Fruit fly (Drosophila melanogaster): Measurements from ENCODE around the gene CG31668.

Gene CG31668

DNA sequence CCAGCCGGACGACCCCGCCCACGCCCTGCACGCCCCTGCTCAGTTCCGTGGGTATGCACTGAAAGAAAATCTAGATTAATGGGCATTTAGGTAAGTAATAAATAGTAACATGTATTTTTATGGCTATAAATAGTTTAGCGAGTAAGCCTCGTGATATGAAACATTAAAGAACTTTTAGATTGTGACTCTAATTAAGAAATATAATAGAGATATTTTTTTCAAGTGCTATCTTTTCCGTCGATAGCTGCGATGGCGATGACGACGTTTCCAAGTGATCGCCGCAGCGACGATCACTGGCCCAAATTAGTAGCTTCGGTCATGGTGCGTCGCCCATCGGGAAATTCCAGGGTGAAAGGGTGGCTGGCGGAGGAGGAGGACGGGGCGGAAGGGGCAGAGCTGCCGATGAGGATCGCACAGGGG lies 25.8 kb downstream of the CG31668 start (continued):
- peak; percentile 76 for TF ChIP-seq CG16863 (GFP tag; optimal IDR thresholded peaks at IDR 0.05)
- peak; percentile 51 for TF ChIP-seq slou (GFP tag; optimal IDR thresholded peaks at IDR 0.05)
- peak; percentile 80 for TF ChIP-seq caup (GFP tag; optimal IDR thresholded peaks at IDR 0.05; ENCODE audit: severe bottlenecking)
- TF ChIP-seq Atf-2 (GFP tag; optimal IDR thresholded peaks at IDR 0.05) = peak; percentile 61
- TF ChIP-seq fd102C (GFP tag; optimal IDR thresholded peaks at IDR 0.05) = peak; percentile 80
- peak; percentile 73 for TF ChIP-seq rib (GFP tag; IDR thresholded peaks at IDR 0.05)
- peak; percentile 78 for TF ChIP-seq CG5180 (GFP tag; optimal IDR thresholded peaks at IDR 0.05)
- TF ChIP-seq ac (GFP tag; optimal IDR thresholded peaks at IDR 0.05) = peak; percentile 78
- TF ChIP-seq chm (GFP tag; IDR thresholded peaks at IDR 0.05) = peak; percentile 92
- TF ChIP-seq Lpt (GFP tag; optimal IDR thresholded peaks at IDR 0.05) = no peak
- no peak for TF ChIP-seq abd-A (tag; optimal IDR thresholded peaks at IDR 0.05)
- peak; percentile 87 for TF ChIP-seq sob (GFP tag; IDR thresholded peaks at IDR 0.05)
- no peak for TF ChIP-seq CG17912 (GFP tag; optimal IDR thresholded peaks at IDR 0.05)
- TF ChIP-seq Stat92E (GFP tag; optimal IDR thresholded peaks at IDR 0.05) = peak in 1 of 3 experiments; percentile 87
- peak; percentile 95 for TF ChIP-seq tap (tag; optimal IDR thresholded peaks at IDR 0.05)
- peak; percentile 73 for TF ChIP-seq CG8290 (GFP tag; optimal IDR thresholded peaks at IDR 0.05)
- TF ChIP-seq CG8290 (tag; optimal IDR thresholded peaks at IDR 0.05) = peak; percentile 26 to 81
- TF ChIP-seq pum (GFP tag; optimal IDR thresholded peaks at IDR 0.05) = peak; percentile 74
- TF ChIP-seq gsb-n (tag; optimal IDR thresholded peaks at IDR 0.05) = peak; percentile 93
- TF ChIP-seq fru (optimal IDR thresholded peaks at IDR 0.05) = no peak
- peak; percentile 83 for TF ChIP-seq Chrac-16 (GFP tag; optimal IDR thresholded peaks at IDR 0.05)
- peak; percentile 52 for TF ChIP-seq HLH54F (GFP tag; optimal IDR thresholded peaks at IDR 0.05)
- peak; percentile 49 for TF ChIP-seq psq (GFP tag; optimal IDR thresholded peaks at IDR 0.05)
- peak; percentile 87 for TF ChIP-seq CG5953 (GFP tag; IDR thresholded peaks at IDR 0.05)
- no peak for TF ChIP-seq CG8478 (optimal IDR thresholded peaks at IDR 0.05)
- peak; percentile 85 for TF ChIP-seq CG15696 (tag; optimal IDR thresholded peaks at IDR 0.05)
- TF ChIP-seq HLH4C (GFP tag; IDR thresholded peaks at IDR 0.05; ENCODE audit: partially characterized antibody) = no peak
- TF ChIP-seq en (GFP tag; optimal IDR thresholded peaks at IDR 0.05) = peak; percentile 66
- TF ChIP-seq CG6689 (GFP tag; IDR thresholded peaks at IDR 0.05) = peak; percentile 94
- peak; percentile 72; the same call in 2 of the 3 replicates for TF ChIP-seq CG2889 (GFP tag; IDR thresholded peaks at IDR 0.05)
- TF ChIP-seq CG14965 (GFP tag; optimal IDR thresholded peaks at IDR 0.05; ENCODE audit: borderline replicate concordance) = peak; percentile 21
- TF ChIP-seq CG18476 (GFP tag; optimal IDR thresholded peaks at IDR 0.05) = peak; percentile 85
- peak; percentile 76 for TF ChIP-seq ssp (GFP tag; IDR thresholded peaks at IDR 0.05)
- TF ChIP-seq CG3838 (GFP tag; optimal IDR thresholded peaks at IDR 0.05) = peak; percentile 73
- no peak for TF ChIP-seq D (optimal IDR thresholded peaks at IDR 0.05)
- peak; percentile 92 for TF ChIP-seq D (GFP tag; optimal IDR thresholded peaks at IDR 0.05)
- TF ChIP-seq CG1603 (tag; optimal IDR thresholded peaks at IDR 0.05) = peak; percentile 91
- TF ChIP-seq Oli (tag; optimal IDR thresholded peaks at IDR 0.05) = peak; percentile 93
- peak; percentile 76 for TF ChIP-seq org-1 (GFP tag; optimal IDR thresholded peaks at IDR 0.05)
- TF ChIP-seq trem (tag; optimal IDR thresholded peaks at IDR 0.05) = peak; percentile 91
- peak; percentile 87 for TF ChIP-seq Mrtf (GFP tag; IDR thresholded peaks at IDR 0.05)
- TF ChIP-seq gcm (GFP tag; optimal IDR thresholded peaks at IDR 0.05) = peak; percentile 93
- TF ChIP-seq NK7.1 (GFP tag; optimal IDR thresholded peaks at IDR 0.05) = peak; percentile 61
- TF ChIP-seq CG7357 (GFP tag; IDR thresholded peaks at IDR 0.05) = peak; percentile 72; the same call in 2 of the 3 replicates
- TF ChIP-seq CG10462 (GFP tag; optimal IDR thresholded peaks at IDR 0.05) = peak; percentile 54
- TF ChIP-seq CG1792 (GFP tag; optimal IDR thresholded peaks at IDR 0.05) = peak; percentile 54
- TF ChIP-seq D19A (tag; optimal IDR thresholded peaks at IDR 0.05) = peak; percentile 89
- peak; percentile 94 for TF ChIP-seq Blimp-1 (GFP tag; optimal IDR thresholded peaks at IDR 0.05)
- TF ChIP-seq crp (GFP tag; optimal IDR thresholded peaks at IDR 0.05) = peak in 1 of 2 experiments; percentile 37
- peak; percentile 75 for TF ChIP-seq repo (GFP tag; optimal IDR thresholded peaks at IDR 0.05)
- peak; percentile 96 for TF ChIP-seq dmrt99B (tag; optimal IDR thresholded peaks at IDR 0.05)
- TF ChIP-seq CG18262 (tag; optimal IDR thresholded peaks at IDR 0.05) = peak; percentile 93
